Worm (Caenorhabditis elegans) whole organism, young adult: ENCODE measurements around the gene K11H3.8.

ENCODE experiments used
- B0019.2 ChIP-seq: fragments of 200-800 bp; sonication (Bioruptor generic); conservative IDR thresholded peaks from 2 replicates; pipeline ENCODE4 v1.3.6; 2022; ENCODE audit warnings: missing genetic modification reagents, missing genetic modification characterization, missing compliant biosample characterization
- B0035.1 ChIP-seq: sonication (generic microtip); optimal IDR thresholded peaks from 2 replicates; lab custom pipeline; 2016; ENCODE audit warnings: missing genetic modification characterization, mild to moderate bottlenecking, missing compliant biosample characterization, missing genotype, missing genetic modification reagents
- B0261.1 ChIP-seq: sonication (generic microtip); optimal IDR thresholded peaks from 2 replicates; lab custom pipeline; 2016; ENCODE audit warnings: mild to moderate bottlenecking, missing genetic modification characterization, moderate library complexity, missing compliant biosample characterization
- B0336.3 ChIP-seq: fragments of 200-800 bp; sonication (Bioruptor generic); IDR thresholded peaks from 2 replicates; pipeline ENCODE4 v1.3.6; 2022; ENCODE audit warnings: missing genetic modification characterization, missing compliant biosample characterization
- F23B12.7 ChIP-seq: sonication (generic microtip); optimal IDR thresholded peaks from 2 replicates; lab custom pipeline; 2017; ENCODE audit warnings: missing genetic modification characterization, mild to moderate bottlenecking, missing compliant biosample characterization, antibody characterized with exemption, moderate library complexity; ENCODE audit not compliant: insufficient read depth
- F33H1.4 ChIP-seq: fragments of 200-800 bp; sonication (Bioruptor generic); IDR thresholded peaks from 2 replicates; pipeline ENCODE4 v1.3.6; 2022; ENCODE audit warnings: missing genetic modification reagents, missing genetic modification characterization, missing compliant biosample characterization
- F37B4.10 ChIP-seq: fragments of 200-800 bp; sonication (Bioruptor generic); IDR thresholded peaks from 2 replicates; pipeline ENCODE4 v1.3.6; 2022; ENCODE audit warnings: missing genetic modification characterization, missing compliant biosample characterization
- F49E8.2 ChIP-seq: sonication (generic microtip); optimal IDR thresholded peaks from 3 replicates; lab custom pipeline; 2017; ENCODE audit warnings: missing genetic modification characterization, mild to moderate bottlenecking, missing compliant biosample characterization, antibody characterized with exemption, moderate library complexity; ENCODE audit not compliant: insufficient read depth
- F52B5.7 ChIP-seq: sonication (generic microtip); optimal IDR thresholded peaks from 2 replicates; lab custom pipeline; 2016; ENCODE audit warnings: mild to moderate bottlenecking, missing genetic modification characterization, missing compliant biosample characterization
- F55B11.4 ChIP-seq: sonication (generic microtip); optimal IDR thresholded peaks from 2 replicates; lab custom pipeline; 2016; ENCODE audit warnings: missing compliant biosample characterization, missing genetic modification characterization, borderline replicate concordance; ENCODE audit not compliant: insufficient read depth
- F57A8.1 ChIP-seq: fragments of 200-800 bp; sonication (Bioruptor generic); optimal IDR thresholded peaks from 2 replicates; lab custom pipeline; 2018; ENCODE audit warnings: mild to moderate bottlenecking, missing genetic modification characterization, moderate library complexity, missing compliant biosample characterization
- K12H6.12 ChIP-seq: fragments of 200-800 bp; sonication (Bioruptor generic); optimal IDR thresholded peaks from 2 replicates; lab custom pipeline; 2018; ENCODE audit warnings: mild to moderate bottlenecking, missing genetic modification characterization, missing compliant biosample characterization
- Y67H2A.10 ChIP-seq: fragments of 200-800 bp; sonication (Bioruptor generic); conservative IDR thresholded peaks from 2 replicates; pipeline ENCODE4 v1.3.6; 2022; ENCODE audit warnings: missing genetic modification reagents, missing genetic modification characterization, missing compliant biosample characterization
- Y79H2A.3 ChIP-seq: fragments of 200-800 bp; sonication (Bioruptor generic); conservative IDR thresholded peaks from 2 replicates; pipeline ENCODE4 v1.3.6; 2022; ENCODE audit warnings: missing genetic modification reagents, missing genetic modification characterization, missing compliant biosample characterization
- Y95B8A.8 ChIP-seq: fragments of 200-800 bp; sonication (Bioruptor generic); IDR thresholded peaks from 2 replicates; pipeline ENCODE4 v1.3.6; 2022; ENCODE audit warnings: missing genetic modification reagents, missing genetic modification characterization, missing compliant biosample characterization
- ama-1 ChIP-seq, 3 experiments: fragments of 150-350 bp in 1 of 3; sonication (generic microtip) in 2 of 3; optimal IDR thresholded peaks; 2 replicates each; lab custom pipeline; 2014 to 2018; ENCODE audit warnings: missing biosample characterization in 2 of 3, missing genetic modification characterization in 2 of 3, missing genetic modification reagents in 2 of 3
- atf-7 ChIP-seq: sonication (generic microtip); optimal IDR thresholded peaks from 2 replicates; lab custom pipeline; 2017; ENCODE audit warnings: mild to moderate bottlenecking, missing genetic modification characterization, missing compliant biosample characterization
- athp-1 ChIP-seq: sonication (generic microtip); optimal IDR thresholded peaks from 2 replicates; lab custom pipeline; 2017; ENCODE audit warnings: mild to moderate bottlenecking, missing genetic modification characterization, missing compliant biosample characterization
- attf-5 ChIP-seq: fragments of 200-800 bp; sonication (Bioruptor generic); optimal IDR thresholded peaks from 2 replicates; lab custom pipeline; 2018; ENCODE audit warnings: mild to moderate bottlenecking, missing genetic modification characterization, missing compliant biosample characterization
- bed-1 ChIP-seq: fragments of 200-800 bp; sonication (Bioruptor generic); IDR thresholded peaks from 2 replicates; pipeline ENCODE4 v1.3.6; 2022; ENCODE audit warnings: missing genetic modification reagents, missing genetic modification characterization, missing compliant biosample characterization
- ceh-91 ChIP-seq: fragments of 200-800 bp; sonication (Bioruptor generic); IDR thresholded peaks from 2 replicates; pipeline ENCODE4 v1.3.6; 2022; ENCODE audit warnings: missing genetic modification reagents, missing genetic modification characterization, missing compliant biosample characterization
- dox-1 ChIP-seq: fragments of 200-800 bp; sonication (Bioruptor generic); IDR thresholded peaks from 2 replicates; pipeline ENCODE4 v1.3.6; 2022; ENCODE audit warnings: missing genetic modification reagents, missing genetic modification characterization, missing compliant biosample characterization
- egrh-3 ChIP-seq: fragments of 200-800 bp; sonication (Bioruptor generic); IDR thresholded peaks from 2 replicates; pipeline ENCODE4 v1.3.6; 2022; ENCODE audit warnings: missing genetic modification reagents, missing genetic modification characterization, missing compliant biosample characterization
- fkh-3 ChIP-seq: sonication (generic microtip); optimal IDR thresholded peaks from 2 replicates; lab custom pipeline; 2016; ENCODE audit warnings: mild to moderate bottlenecking, missing genetic modification characterization, missing compliant biosample characterization
- him-1 ChIP-seq: sonication (generic microtip); optimal IDR thresholded peaks from 2 replicates; lab custom pipeline; 2016; ENCODE audit warnings: missing genotype, missing genetic modification reagents, missing genetic modification characterization, missing compliant biosample characterization
- hlh-12 ChIP-seq: sonication (generic microtip); optimal IDR thresholded peaks from 2 replicates; lab custom pipeline; 2016; ENCODE audit warnings: missing genetic modification characterization, missing compliant biosample characterization
- hlh-26 ChIP-seq: fragments of 200-800 bp; sonication (Bioruptor generic); conservative IDR thresholded peaks from 2 replicates; pipeline ENCODE4 v1.3.6; 2022; ENCODE audit warnings: missing genetic modification reagents, missing genetic modification characterization, missing compliant biosample characterization
- hrde-1 ChIP-seq: sonication (generic microtip); optimal IDR thresholded peaks from 2 replicates; lab custom pipeline; 2016; ENCODE audit warnings: missing genetic modification characterization, mild to moderate bottlenecking, missing compliant biosample characterization, moderate library complexity, missing genotype, missing genetic modification reagents, borderline replicate concordance
- hsf-1 ChIP-seq: fragments of 200-800 bp; sonication (Bioruptor generic); IDR thresholded peaks from 2 replicates; pipeline ENCODE4 v1.3.6; 2022; ENCODE audit warnings: missing genetic modification reagents, missing genetic modification characterization, missing compliant biosample characterization
- lag-1 ChIP-seq: fragments of 200-800 bp; sonication (Bioruptor generic); IDR thresholded peaks from 2 replicates; pipeline ENCODE4 v1.3.6; 2022; ENCODE audit warnings: missing genetic modification reagents, missing genetic modification characterization, missing compliant biosample characterization
- let-526 ChIP-seq: fragments of 200-800 bp; sonication (Bioruptor generic); IDR thresholded peaks from 2 replicates; pipeline ENCODE4 v1.3.6; 2022; ENCODE audit warnings: missing genetic modification reagents, missing genetic modification characterization, missing compliant biosample characterization
- let-607 ChIP-seq, 2 experiments: fragments of 200-800 bp in 1 of 2; sonication (Bioruptor generic) in 1 of 2; sonication (generic microtip) in 1 of 2; optimal IDR thresholded peaks; 2 replicates each; lab custom pipeline; 2016 to 2018; ENCODE audit warnings: mild to moderate bottlenecking in 2 of 2, missing compliant biosample characterization in 2 of 2, missing genetic modification characterization in 2 of 2, moderate library complexity in 2 of 2, missing genotype in 1 of 2
- lin-26 ChIP-seq: fragments of 200-800 bp; sonication (Bioruptor generic); IDR thresholded peaks from 2 replicates; pipeline ENCODE4 v1.3.6; 2022; ENCODE audit warnings: missing genetic modification reagents, missing genetic modification characterization, missing compliant biosample characterization
- lir-1 ChIP-seq: fragments of 200-800 bp; sonication (Bioruptor generic); conservative IDR thresholded peaks from 2 replicates; pipeline ENCODE4 v1.3.6; 2022; ENCODE audit warnings: missing genetic modification reagents, missing genetic modification characterization, missing compliant biosample characterization
- lsy-27 ChIP-seq: sonication (generic microtip); optimal IDR thresholded peaks from 2 replicates; lab custom pipeline; 2017; ENCODE audit warnings: missing genetic modification characterization, mild to moderate bottlenecking, missing compliant biosample characterization, antibody characterized with exemption, missing genotype, borderline replicate concordance; ENCODE audit not compliant: insufficient read depth
- nfya-2 ChIP-seq: fragments of 200-800 bp; sonication (Bioruptor generic); IDR thresholded peaks from 2 replicates; pipeline ENCODE4 v1.3.6; 2022; ENCODE audit warnings: missing genetic modification reagents, missing genetic modification characterization, missing compliant biosample characterization
- nfyb-1 ChIP-seq: fragments of 200-800 bp; sonication (Bioruptor generic); IDR thresholded peaks from 2 replicates; pipeline ENCODE4 v1.3.6; 2022; ENCODE audit warnings: missing genetic modification reagents, missing genetic modification characterization, missing compliant biosample characterization
- nhr-80 ChIP-seq: sonication (generic microtip); optimal IDR thresholded peaks from 2 replicates; lab custom pipeline; 2016; ENCODE audit warnings: missing genetic modification characterization, missing compliant biosample characterization
- nhr-90 ChIP-seq: sonication (generic microtip); optimal IDR thresholded peaks from 2 replicates; lab custom pipeline; 2016; ENCODE audit warnings: missing genotype, mild to moderate bottlenecking, missing genetic modification characterization, missing compliant biosample characterization
- rcor-1 ChIP-seq: fragments of 200-800 bp; sonication (Bioruptor generic); IDR thresholded peaks from 2 replicates; pipeline ENCODE4 v1.3.6; 2022; ENCODE audit warnings: missing genetic modification reagents, missing genetic modification characterization, missing compliant biosample characterization
- repo-1 ChIP-seq: sonication (generic microtip); optimal IDR thresholded peaks from 2 replicates; lab custom pipeline; 2017; ENCODE audit warnings: mild to moderate bottlenecking, missing genetic modification characterization, missing compliant biosample characterization
- snpc-3.4 ChIP-seq: sonication (generic microtip); optimal IDR thresholded peaks from 2 replicates; lab custom pipeline; 2017; ENCODE audit warnings: missing genetic modification characterization, mild to moderate bottlenecking, missing compliant biosample characterization, antibody characterized with exemption, moderate library complexity, missing genotype, missing genetic modification reagents
- snpc-4 ChIP-seq, 5 experiments: fragments of 150-350 bp in 1 of 5; sonication (generic microtip) in 4 of 5; optimal IDR thresholded peaks; 2 replicates each; lab custom pipeline; 2014 to 2018; ENCODE audit warnings: missing genetic modification characterization in 5 of 5, missing biosample characterization in 3 of 5, antibody characterized with exemption in 2 of 5, mild to moderate bottlenecking in 2 of 5, missing compliant biosample characterization in 2 of 5, missing genotype in 2 of 5, moderate library complexity in 2 of 5, missing genetic modification reagents in 1 of 5
- tbx-9 ChIP-seq: sonication (generic microtip); optimal IDR thresholded peaks from 2 replicates; lab custom pipeline; 2016; ENCODE audit warnings: borderline replicate concordance, missing genetic modification characterization, inconsistent platforms, missing compliant biosample characterization
- unc-62 ChIP-seq: fragments of 150-350 bp; optimal IDR thresholded peaks from 2 replicates; lab custom pipeline; 2014; ENCODE audit warnings: missing biosample characterization, missing genetic modification reagents, missing genetic modification characterization
- ztf-6 ChIP-seq: fragments of 200-800 bp; sonication (Bioruptor generic); IDR thresholded peaks from 2 replicates; pipeline ENCODE4 v1.3.6; 2022; ENCODE audit warnings: missing genetic modification reagents, missing genetic modification characterization, missing compliant biosample characterization

K11H3.8 gene

ce11 chrIII:9802045-9802444 lies 32.9 kb upstream of the K11H3.8 start:
- TF ChIP-seq athp-1, result peak; percentile 4
- TF ChIP-seq repo-1 (tag; lab: Kevin White, UChicago), result no peak
- TF ChIP-seq nfyb-1 (GFP tag; lab: Robert Waterston, UW), result no peak
- no peak for TF ChIP-seq snpc-3.4 (tag; lab: Kevin White, UChicago)
- TF ChIP-seq hlh-12, result no peak
- no peak for TF ChIP-seq attf-5 (GFP tag; lab: Kevin White, UChicago)
- no peak for TF ChIP-seq let-607 (tag; optimal IDR thresholded peaks at IDR 0.05; lab: Kevin White, UChicago)
- TF ChIP-seq lin-26 (GFP tag; lab: Robert Waterston, UW), result peak; percentile 51
- TF ChIP-seq dox-1 (GFP tag; lab: Robert Waterston, UW), result 0 out of 2 replicates have a peak, but pooled peaks have one; percentile 29
- TF ChIP-seq F49E8.2 (tag; lab: Kevin White, UChicago), result peak; percentile 9
- TF ChIP-seq F52B5.7 (tag; lab: Kevin White, UChicago), result no peak
- no peak for TF ChIP-seq nhr-80 (tag; lab: Kevin White, UChicago)
- TF ChIP-seq unc-62 (GFP tag; lab: Kevin White, UChicago), result no peak
- TF ChIP-seq lsy-27 (tag; lab: Kevin White, UChicago), result no peak
- TF ChIP-seq him-1, result peak; percentile 73
- no peak for TF ChIP-seq hlh-26 (GFP tag; lab: Robert Waterston, UW)
- TF ChIP-seq fkh-3 (tag; lab: Kevin White, UChicago), result no peak
- TF ChIP-seq atf-7 (tag; lab: Kevin White, UChicago), result no peak
- TF ChIP-seq Y79H2A.3, result 0 out of 2 replicates have a peak, but pooled peaks have one; percentile 21
- TF ChIP-seq Y67H2A.10 (GFP tag; lab: Robert Waterston, UW), result no peak
- no peak for TF ChIP-seq F55B11.4 (tag; lab: Kevin White, UChicago)
- no peak for TF ChIP-seq F33H1.4 (GFP tag; lab: Robert Waterston, UW)
- no peak for TF ChIP-seq lir-1
- TF ChIP-seq B0336.3 (GFP tag; lab: Robert Waterston, UW), result no peak; the same call in 1 of the 2 replicates
- no peak for TF ChIP-seq F23B12.7 (tag; lab: Kevin White, UChicago)
- no peak for TF ChIP-seq bed-1
- TF ChIP-seq egrh-3, result no peak
- peak; percentile 2 for TF ChIP-seq hrde-1
- TF ChIP-seq hsf-1 (GFP tag; lab: Robert Waterston, UW), result peak; percentile 53; the same call in 1 of the 2 replicates
- TF ChIP-seq F37B4.10 (GFP tag; lab: Robert Waterston, UW), result no peak
- 0 out of 2 replicates have a peak, but pooled peaks have one; percentile 67 for TF ChIP-seq Y95B8A.8
- TF ChIP-seq nfya-2, result no peak
- TF ChIP-seq, all 124 proteins: peak for 9

ce11 chrIII:9804997-9805610 lies 29.9 kb upstream of the K11H3.8 start, which contains the start of gene riok-3:
TSS of gene riok-3 (minus strand) at chrIII:9805011.
- no peak for TF ChIP-seq let-526 (GFP tag; lab: Robert Waterston, UW)
- TF ChIP-seq F57A8.1 (GFP tag; lab: Kevin White, UChicago), result no peak
- TF ChIP-seq ceh-91 (GFP tag; lab: Robert Waterston, UW), result no peak
- TF ChIP-seq K12H6.12 (tag; lab: Kevin White, UChicago), result no peak
- TF ChIP-seq snpc-4 (GFP tag; optimal IDR thresholded peaks at IDR 0.05; lab: Kevin White, UChicago), result no peak
- TF ChIP-seq snpc-4 (tag; optimal IDR thresholded peaks at IDR 0.05; lab: Kevin White, UChicago), result no peak
- TF ChIP-seq nhr-80 (tag; lab: Kevin White, UChicago), result no peak
- no peak for TF ChIP-seq unc-62 (GFP tag; lab: Kevin White, UChicago)
- no peak for TF ChIP-seq F33H1.4 (GFP tag; lab: Robert Waterston, UW)
- TF ChIP-seq rcor-1 (GFP tag; lab: Robert Waterston, UW), result no peak
- peak; percentile 21 for TF ChIP-seq F23B12.7 (tag; lab: Kevin White, UChicago)
- no peak for TF ChIP-seq B0035.1
- no peak for TF ChIP-seq ama-1 (optimal IDR thresholded peaks at IDR 0.05; lab: Kevin White, UChicago)
- TF ChIP-seq ama-1 (GFP tag; optimal IDR thresholded peaks at IDR 0.05; lab: Kevin White, UChicago), result no peak
- TF ChIP-seq ztf-6 (GFP tag; lab: Robert Waterston, UW), result no peak
- no peak for TF ChIP-seq tbx-9
- no peak for TF ChIP-seq lag-1
- no peak for TF ChIP-seq hsf-1 (GFP tag; lab: Robert Waterston, UW)
- TF ChIP-seq B0261.1, result no peak
- no peak for TF ChIP-seq nhr-90
- TF ChIP-seq B0019.2 (GFP tag; lab: Robert Waterston, UW), result no peak
